Worm (Caenorhabditis elegans) whole organism, L2 larva: ENCODE measurements around the gene cdh-7.
A peak's percentile ranks its signal among the peaks of the same experiment; 100 is the strongest.

ENCODE experiments used
- C34F6.9 ChIP-seq: fragments of 150-350 bp; optimal IDR thresholded peaks from 2 replicates; lab custom pipeline; 2014; ENCODE audit warnings: missing biosample characterization, missing genetic modification characterization
- F13H6.1 ChIP-seq: sonication (generic microtip); optimal IDR thresholded peaks from 2 replicates; lab custom pipeline; 2016; ENCODE audit warnings: missing genetic modification characterization, missing compliant biosample characterization
- R02D3.7 ChIP-seq: fragments of 150-350 bp; optimal IDR thresholded peaks from 2 replicates; lab custom pipeline; 2014; ENCODE audit warnings: missing biosample characterization, missing genetic modification characterization
- Y55F3AM.14 ChIP-seq: fragments of 200-800 bp; sonication (Bioruptor generic); optimal IDR thresholded peaks from 2 replicates; lab custom pipeline; 2018; ENCODE audit warnings: mild to moderate bottlenecking, missing genetic modification characterization, missing compliant biosample characterization
- ZK546.5 ChIP-seq: sonication (generic microtip); optimal IDR thresholded peaks from 2 replicates; lab custom pipeline; 2017; ENCODE audit warnings: missing biosample characterization, missing genetic modification characterization
- alr-1 ChIP-seq: fragments of 150-350 bp; optimal IDR thresholded peaks from 2 replicates; lab custom pipeline; 2014; ENCODE audit warnings: missing biosample characterization, missing genetic modification characterization
- aly-2 ChIP-seq: fragments of 150-350 bp; optimal IDR thresholded peaks from 2 replicates; lab custom pipeline; 2014; ENCODE audit warnings: missing biosample characterization, missing genetic modification characterization
- ama-1 ChIP-seq: fragments of 150-350 bp; optimal IDR thresholded peaks from 2 replicates; lab custom pipeline; 2018; ENCODE audit warnings: inconsistent platforms
- blmp-1 ChIP-seq: sonication (generic microtip); optimal IDR thresholded peaks from 2 replicates; lab custom pipeline; 2017; ENCODE audit warnings: missing genetic modification characterization, mild to moderate bottlenecking, missing compliant biosample characterization, antibody characterized with exemption, moderate library complexity; ENCODE audit not compliant: insufficient read depth
- ceh-16 ChIP-seq: fragments of 150-350 bp; optimal IDR thresholded peaks from 2 replicates; lab custom pipeline; 2014; ENCODE audit warnings: missing biosample characterization, missing genetic modification characterization
- ceh-82 ChIP-seq: fragments of 150-350 bp; optimal IDR thresholded peaks from 2 replicates; lab custom pipeline; 2014; ENCODE audit warnings: missing biosample characterization, missing genetic modification characterization
- crh-2 ChIP-seq: sonication (generic microtip); optimal IDR thresholded peaks from 2 replicates; lab custom pipeline; 2017; ENCODE audit warnings: missing biosample characterization, missing genetic modification characterization
- egl-27 ChIP-seq: sonication (generic microtip); optimal IDR thresholded peaks from 3 replicates; lab custom pipeline; 2017; ENCODE audit warnings: missing biosample characterization, missing genetic modification reagents, missing genetic modification characterization
- elt-1 ChIP-seq: fragments of 150-350 bp; optimal IDR thresholded peaks from 2 replicates; lab custom pipeline; 2014; ENCODE audit warnings: missing biosample characterization, missing genetic modification characterization
- fos-1 ChIP-seq: fragments of 150-350 bp; optimal IDR thresholded peaks from 2 replicates; lab custom pipeline; 2014; ENCODE audit warnings: missing biosample characterization, missing genetic modification characterization
- gmeb-1 ChIP-seq: fragments of 150-350 bp; optimal IDR thresholded peaks from 2 replicates; lab custom pipeline; 2014; ENCODE audit warnings: missing biosample characterization, missing genetic modification characterization
- lin-11 ChIP-seq: fragments of 150-350 bp; sonication (generic microtip); optimal IDR thresholded peaks from 2 replicates; lab custom pipeline; 2014; ENCODE audit warnings: missing biosample characterization, missing genetic modification characterization, inconsistent platforms, mixed read lengths
- lin-13 ChIP-seq: fragments of 150-350 bp; optimal IDR thresholded peaks from 2 replicates; lab custom pipeline; 2014; ENCODE audit warnings: missing biosample characterization, missing genetic modification reagents, missing genetic modification characterization
- lsy-2 ChIP-seq, 2 experiments: fragments of 150-350 bp in 1 of 2; sonication (generic microtip) in 1 of 2; optimal IDR thresholded peaks; 2 replicates each; lab custom pipeline; 2014 to 2017; ENCODE audit warnings: missing biosample characterization in 2 of 2, missing genetic modification characterization in 2 of 2
- mab-5 ChIP-seq: fragments of 150-350 bp; optimal IDR thresholded peaks from 2 replicates; lab custom pipeline; 2014; ENCODE audit warnings: missing biosample characterization, missing genetic modification characterization
- mbf-1 ChIP-seq: sonication (generic microtip); optimal IDR thresholded peaks from 2 replicates; lab custom pipeline; 2017; ENCODE audit warnings: missing biosample characterization, missing genetic modification characterization
- mdl-1 ChIP-seq, 2 experiments: fragments of 150-350 bp in 1 of 2; sonication (generic microtip) in 1 of 2; optimal IDR thresholded peaks; 2 replicates each; lab custom pipeline; 2017; ENCODE audit warnings: missing biosample characterization in 2 of 2, missing genetic modification characterization in 2 of 2
- nhr-10 ChIP-seq: sonication (generic microtip); optimal IDR thresholded peaks from 2 replicates; lab custom pipeline; 2017; ENCODE audit warnings: missing biosample characterization, missing genetic modification characterization
- nhr-12 ChIP-seq: fragments of 150-350 bp; optimal IDR thresholded peaks from 2 replicates; lab custom pipeline; 2014; ENCODE audit warnings: missing biosample characterization, missing genetic modification characterization
- nhr-129 ChIP-seq: fragments of 150-350 bp; optimal IDR thresholded peaks from 2 replicates; lab custom pipeline; 2014; ENCODE audit warnings: missing biosample characterization, missing genetic modification characterization
- nhr-21 ChIP-seq: fragments of 150-350 bp; optimal IDR thresholded peaks from 2 replicates; lab custom pipeline; 2014; ENCODE audit warnings: missing biosample characterization, missing genetic modification characterization
- nhr-23 ChIP-seq: fragments of 150-350 bp; optimal IDR thresholded peaks from 2 replicates; lab custom pipeline; 2014; ENCODE audit warnings: missing biosample characterization, missing genetic modification reagents, missing genetic modification characterization
- nhr-237 ChIP-seq: fragments of 150-350 bp; optimal IDR thresholded peaks from 2 replicates; lab custom pipeline; 2014; ENCODE audit warnings: missing biosample characterization, missing genetic modification characterization
- nhr-25 ChIP-seq: fragments of 150-350 bp; sonication (generic microtip); optimal IDR thresholded peaks from 3 replicates; lab custom pipeline; 2014; ENCODE audit warnings: missing biosample characterization, missing genetic modification characterization
- nhr-77 ChIP-seq: fragments of 150-350 bp; optimal IDR thresholded peaks from 2 replicates; lab custom pipeline; 2014; ENCODE audit warnings: missing biosample characterization, missing genetic modification characterization
- sem-4 ChIP-seq: fragments of 150-350 bp; optimal IDR thresholded peaks from 2 replicates; lab custom pipeline; 2014; ENCODE audit warnings: missing biosample characterization, missing genetic modification reagents, missing genetic modification characterization
- skn-1 ChIP-seq: sonication (generic microtip); optimal IDR thresholded peaks from 2 replicates; lab custom pipeline; 2017; ENCODE audit warnings: missing biosample characterization, missing genetic modification characterization
- sma-3 ChIP-seq: sonication (generic microtip); optimal IDR thresholded peaks from 2 replicates; lab custom pipeline; 2016; ENCODE audit warnings: missing genetic modification reagents, missing genetic modification characterization, missing compliant biosample characterization
- sma-9 ChIP-seq, 2 experiments: fragments of 150-350 bp in 1 of 2; sonication (generic microtip) in 1 of 2; optimal IDR thresholded peaks; 2 replicates each; lab custom pipeline; 2014 to 2016; ENCODE audit warnings: missing genetic modification characterization in 2 of 2, mild to moderate bottlenecking in 1 of 2, missing biosample characterization in 1 of 2, missing compliant biosample characterization in 1 of 2, missing genetic modification reagents in 1 of 2, moderate library complexity in 1 of 2
- snpc-4 ChIP-seq: fragments of 150-350 bp; optimal IDR thresholded peaks from 2 replicates; lab custom pipeline; 2014; ENCODE audit warnings: missing biosample characterization, missing genetic modification characterization
- unc-39 ChIP-seq: fragments of 150-350 bp; optimal IDR thresholded peaks from 2 replicates; lab custom pipeline; 2014; ENCODE audit warnings: missing biosample characterization, missing genetic modification characterization
- unc-55 ChIP-seq: fragments of 150-350 bp; sonication (generic microtip); optimal IDR thresholded peaks from 3 replicates; lab custom pipeline; 2014; ENCODE audit warnings: missing biosample characterization, missing genetic modification reagents, missing genetic modification characterization
- zag-1 ChIP-seq: fragments of 150-350 bp; optimal IDR thresholded peaks from 2 replicates; lab custom pipeline; 2014; ENCODE audit warnings: missing biosample characterization, missing genetic modification characterization
- ztf-1 ChIP-seq: fragments of 200-800 bp; sonication (Bioruptor generic); conservative IDR thresholded peaks from 2 replicates; pipeline ENCODE4 v1.3.6; 2022; ENCODE audit warnings: missing genetic modification characterization, missing compliant biosample characterization
- ztf-11 ChIP-seq: sonication (generic microtip); optimal IDR thresholded peaks from 2 replicates; lab custom pipeline; 2017; ENCODE audit warnings: missing biosample characterization, missing genetic modification characterization

cdh-7 gene

ce11 chrII:14798047-14798522, 44.9 kb upstream of the cdh-7 start, which contains the start of gene tbc-20:
Gene tbc-20 (plus strand): TSS chrII:14798472.
- TF ChIP-seq ama-1: no peak
- TF ChIP-seq zag-1: no peak
- peak; percentile 20 for TF ChIP-seq lin-13 (GFP tag; lab: Kevin White, UChicago)
- TF ChIP-seq alr-1 (tag; lab: Kevin White, UChicago): no peak
- no peak for TF ChIP-seq ceh-16
- TF ChIP-seq aly-2 (tag; lab: Kevin White, UChicago): no peak
- TF ChIP-seq lsy-2 (tag; optimal IDR thresholded peaks at IDR 0.05; lab: Kevin White, UChicago): peak in 1 of 2 experiments; percentile 54
- TF ChIP-seq mab-5 (tag; lab: Kevin White, UChicago): no peak
- TF ChIP-seq nhr-12 (tag; lab: Kevin White, UChicago): no peak
- no peak for TF ChIP-seq R02D3.7 (tag; lab: Kevin White, UChicago)
- no peak for TF ChIP-seq skn-1 (tag; lab: Kevin White, UChicago)
- peak; percentile 29 for TF ChIP-seq nhr-25 (tag; lab: Kevin White, UChicago)
- no peak for TF ChIP-seq nhr-10 (tag; lab: Kevin White, UChicago)
- peak; percentile 40 for TF ChIP-seq crh-2 (tag; lab: Kevin White, UChicago)
- no peak for TF ChIP-seq nhr-129 (tag; lab: Kevin White, UChicago)
- TF ChIP-seq nhr-77 (tag; lab: Kevin White, UChicago): peak; percentile 25
- no peak for TF ChIP-seq mbf-1 (tag; lab: Kevin White, UChicago)
- TF ChIP-seq unc-55 (GFP tag; lab: Kevin White, UChicago): peak; percentile 51
- TF ChIP-seq nhr-23: no peak
- TF ChIP-seq sma-3: peak; percentile 20
- peak; percentile 44 for TF ChIP-seq C34F6.9 (tag; lab: Kevin White, UChicago)
- no peak for TF ChIP-seq snpc-4
- peak; percentile 16 for TF ChIP-seq gmeb-1 (tag; lab: Kevin White, UChicago)
- no peak for TF ChIP-seq ztf-1 (GFP tag; lab: Robert Waterston, UW)
- no peak for TF ChIP-seq ZK546.5 (tag; lab: Kevin White, UChicago)
- peak; percentile 18 for TF ChIP-seq sem-4
- no peak for TF ChIP-seq fos-1 (tag; lab: Kevin White, UChicago)
- TF ChIP-seq F13H6.1: no peak
- TF ChIP-seq sma-9 (GFP tag; optimal IDR thresholded peaks at IDR 0.05; lab: Kevin White, UChicago): peak; percentile 20
- no peak for TF ChIP-seq sma-9 (tag; optimal IDR thresholded peaks at IDR 0.05; lab: Kevin White, UChicago)

ce11 chrII:14799367-14799766, 43.7 kb upstream of the cdh-7 start:
- TF ChIP-seq egl-27 (tag; lab: Kevin White, UChicago): no peak
- TF ChIP-seq sma-9 (GFP tag; optimal IDR thresholded peaks at IDR 0.05; lab: Kevin White, UChicago): no peak
- TF ChIP-seq sma-9 (tag; optimal IDR thresholded peaks at IDR 0.05; lab: Kevin White, UChicago): no peak
- TF ChIP-seq alr-1 (tag; lab: Kevin White, UChicago): no peak
- no peak for TF ChIP-seq lin-11 (tag; lab: Kevin White, UChicago)
- TF ChIP-seq ztf-1 (GFP tag; lab: Robert Waterston, UW): no peak
- no peak for TF ChIP-seq nhr-25 (tag; lab: Kevin White, UChicago)
- TF ChIP-seq unc-39 (tag; lab: Kevin White, UChicago): no peak
- no peak for TF ChIP-seq nhr-77 (tag; lab: Kevin White, UChicago)

ce11 chrII:14801086-14801531, 41.9 kb upstream of the cdh-7 start:
- TF ChIP-seq fos-1 (tag; lab: Kevin White, UChicago) (peak; percentile 11), sma-3 (peak; percentile 6), lin-13 (GFP tag; lab: Kevin White, UChicago) (peak; percentile 33), ama-1 (peak; percentile 36), mdl-1 (tag; optimal IDR thresholded peaks at IDR 0.05; lab: Kevin White, UChicago) (no peak), nhr-237 (tag; lab: Kevin White, UChicago) (no peak), R02D3.7 (tag; lab: Kevin White, UChicago) (no peak), lsy-2 (tag; optimal IDR thresholded peaks at IDR 0.05; lab: Kevin White, UChicago) (peak in 1 of 2 experiments; percentile 63), zag-1 (no peak), nhr-77 (tag; lab: Kevin White, UChicago) (no peak), unc-55 (GFP tag; lab: Kevin White, UChicago) (peak; percentile 62), nhr-129 (tag; lab: Kevin White, UChicago) (no peak), lin-11 (tag; lab: Kevin White, UChicago) (peak; percentile 48), mbf-1 (tag; lab: Kevin White, UChicago) (no peak), unc-39 (tag; lab: Kevin White, UChicago) (no peak), alr-1 (tag; lab: Kevin White, UChicago) (no peak), nhr-21 (tag; lab: Kevin White, UChicago) (no peak), elt-1 (no peak), nhr-10 (tag; lab: Kevin White, UChicago) (no peak), ceh-82 (tag; lab: Kevin White, UChicago) (no peak), mab-5 (tag; lab: Kevin White, UChicago) (no peak), nhr-23 (no peak), sma-9 (GFP tag; optimal IDR thresholded peaks at IDR 0.05; lab: Kevin White, UChicago) (peak; percentile 48), sma-9 (tag; optimal IDR thresholded peaks at IDR 0.05; lab: Kevin White, UChicago) (no peak), Y55F3AM.14 (no peak), blmp-1 (tag; lab: Kevin White, UChicago) (no peak), gmeb-1 (tag; lab: Kevin White, UChicago) (peak; percentile 30), ZK546.5 (tag; lab: Kevin White, UChicago) (no peak), F13H6.1 (peak; percentile 22), snpc-4 (peak; percentile 97), ztf-11 (tag; lab: Kevin White, UChicago) (no peak), sem-4 (peak; percentile 57), crh-2 (tag; lab: Kevin White, UChicago) (peak; percentile 54)
- TF ChIP-seq, all 48 proteins: peak for 13
